Fruit fly (Drosophila melanogaster): ENCODE data around the gene IleRS.

DNA sequence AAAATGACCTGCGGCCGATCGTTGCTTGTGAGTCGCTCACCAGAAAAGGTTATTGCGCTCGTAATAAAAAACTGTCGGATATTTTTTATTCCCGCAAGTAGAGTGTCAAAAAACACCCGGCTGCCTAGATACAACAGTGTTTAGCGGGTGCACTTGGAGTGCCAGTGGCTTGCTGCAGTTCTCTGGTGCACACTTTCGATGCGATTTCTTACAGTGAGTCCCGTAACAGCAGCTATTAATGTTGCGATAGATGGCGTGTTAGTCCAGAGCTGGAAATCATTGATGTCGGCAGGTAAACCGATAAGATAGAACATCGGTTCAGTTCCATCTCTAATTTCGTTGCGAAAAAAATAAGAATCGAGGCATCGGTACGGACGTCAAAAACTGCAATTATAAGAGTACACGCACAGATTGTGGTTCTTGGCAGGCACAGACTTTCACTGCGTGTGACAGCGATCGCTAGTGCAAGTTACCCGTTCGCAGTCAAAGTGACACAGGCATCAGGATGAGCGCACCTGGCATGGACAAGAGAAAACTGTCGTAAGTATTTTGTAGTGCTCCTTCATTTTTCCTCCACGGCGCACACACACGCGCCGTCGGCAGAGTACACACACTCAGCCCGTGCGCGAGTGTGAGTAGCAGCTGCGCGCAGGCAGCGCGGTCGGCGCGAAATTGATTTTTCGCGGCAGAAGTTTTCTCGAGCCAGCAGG lies 21.1 kb upstream of the IleRS start, which contains the start of gene Csp:
- TF ChIP-seq CG17806 (tag; optimal IDR thresholded peaks at IDR 0.05) (no peak), Ets98B (GFP tag; IDR thresholded peaks at IDR 0.05) (no peak), EcR (GFP tag; optimal IDR thresholded peaks at IDR 0.05) (peak; percentile 65), Snoo (tag; optimal IDR thresholded peaks at IDR 0.05) (no peak), CG32121 (GFP tag; IDR thresholded peaks at IDR 0.05) (peak; percentile 34; the same call in 1 of the 2 replicates), CG8301 (tag; optimal IDR thresholded peaks at IDR 0.05) (no peak), CG8159 (tag; optimal IDR thresholded peaks at IDR 0.05) (no peak), CG9948 (tag; optimal IDR thresholded peaks at IDR 0.05) (no peak), Pif1A (GFP tag; optimal IDR thresholded peaks at IDR 0.05) (no peak), CG14655 (GFP tag; optimal IDR thresholded peaks at IDR 0.05) (no peak)

All from whole organism, pupa.